Worm (Caenorhabditis elegans) whole organism, midembryonic: ENCODE results near the gene R09H10.7.
"Not testable (repeated sequence)": the region's sequence is repeated elsewhere in the genome, so short reads cannot be mapped to it uniquely, and the experiment has no call there.

Experiments
- T22C8.4 ChIP-seq: fragments of 200-800 bp; sonication (Bioruptor generic); IDR thresholded peaks from 2 replicates; pipeline ENCODE4 v1.3.6; 2022; ENCODE audit warnings: missing genetic modification characterization, missing compliant biosample characterization
- cog-1 ChIP-seq: sonication (generic microtip); optimal IDR thresholded peaks from 2 replicates; lab custom pipeline; 2016; ENCODE audit warnings: missing genetic modification characterization, missing compliant biosample characterization
- flt-1 ChIP-seq: fragments of 200-800 bp; sonication (Bioruptor generic); IDR thresholded peaks from 2 replicates; pipeline ENCODE4 v1.3.6; 2022; ENCODE audit warnings: missing genetic modification characterization, missing compliant biosample characterization
- klf-2 ChIP-seq: fragments of 200-800 bp; sonication (Bioruptor generic); conservative IDR thresholded peaks from 2 replicates; pipeline ENCODE4 v1.3.6; 2022; ENCODE audit warnings: missing genetic modification reagents, missing genetic modification characterization, missing compliant biosample characterization
- med-1 ChIP-seq: sonication (generic microtip); optimal IDR thresholded peaks from 2 replicates; lab custom pipeline; 2017; ENCODE audit warnings: missing genetic modification characterization, mild to moderate bottlenecking, missing compliant biosample characterization, antibody characterized with exemption, missing genetic modification reagents; ENCODE audit not compliant: insufficient read depth
- ref-1 ChIP-seq: fragments of 200-800 bp; sonication (Bioruptor generic); conservative IDR thresholded peaks from 2 replicates; pipeline ENCODE4 v1.3.6; 2022; ENCODE audit warnings: missing genetic modification reagents, missing genetic modification characterization, missing compliant biosample characterization
- tab-1 ChIP-seq: fragments of 200-800 bp; sonication (Bioruptor generic); IDR thresholded peaks from 2 replicates; pipeline ENCODE4 v1.3.6; 2022; ENCODE audit warnings: missing genetic modification characterization, missing compliant biosample characterization
- ztf-23 ChIP-seq: fragments of 200-800 bp; sonication (Bioruptor generic); IDR thresholded peaks from 2 replicates; pipeline ENCODE4 v1.3.6; 2022; ENCODE audit warnings: missing genetic modification reagents, missing genetic modification characterization, missing compliant biosample characterization
- ztf-29 ChIP-seq: fragments of 200-800 bp; sonication (Bioruptor generic); IDR thresholded peaks from 2 replicates; pipeline ENCODE4 v1.3.6; 2022; ENCODE audit warnings: missing genetic modification reagents, missing genetic modification characterization, missing compliant biosample characterization

R09H10.7 gene

ce11 chrIV:10614918-10615477 is 5.9 kb upstream of the R09H10.7 start, which contains the start of gene ptr-14:
Gene ptr-14, plus strand, starts transcription at chrIV:10615427.
- TF ChIP-seq klf-2 (GFP tag; lab: Robert Waterston, UW) = no peak
- TF ChIP-seq ztf-29 = no peak
- TF ChIP-seq ref-1 (GFP tag; lab: Robert Waterston, UW) = no peak

- TF ChIP-seq ref-1 (GFP tag; lab: Robert Waterston, UW) (no peak), flt-1 (GFP tag; lab: Robert Waterston, UW) (no peak), cog-1 (no peak), tab-1 (GFP tag; lab: Robert Waterston, UW) (no peak), ztf-23 (GFP tag; lab: Robert Waterston, UW) (no peak), med-1 (GFP tag; lab: Kevin White, UChicago) (no peak)
Measured at ce11 chrIV:10616366-10616765, 4.5 kb upstream of the R09H10.7 start.

ce11 chrIV:10617099-10617498 is 3.8 kb upstream of the R09H10.7 start:
- TF ChIP-seq T22C8.4 (GFP tag; lab: Robert Waterston, UW) = no peak
- no peak for TF ChIP-seq tab-1 (GFP tag; lab: Robert Waterston, UW)
- no peak for TF ChIP-seq cog-1
- TF ChIP-seq ref-1 (GFP tag; lab: Robert Waterston, UW) = no peak

- TF ChIP-seq klf-2 (GFP tag; lab: Robert Waterston, UW) (no peak), flt-1 (GFP tag; lab: Robert Waterston, UW) (no peak), tab-1 (GFP tag; lab: Robert Waterston, UW) (no peak), cog-1 (no peak), T22C8.4 (GFP tag; lab: Robert Waterston, UW) (no peak), ztf-23 (GFP tag; lab: Robert Waterston, UW) (no peak), med-1 (GFP tag; lab: Kevin White, UChicago) (no peak)
Measured at ce11 chrIV:10628724-10629123, 7.8 kb downstream of the R09H10.7 start, which contains the start of gene R09H10.5. Gene R09H10.5, minus strand, starts transcription at chrIV:10628829.

ce11 chrIV:10630953-10631554 is 10.1 kb downstream of the R09H10.7 start, which contains the start of gene F56C4.4:
Gene F56C4.4, minus strand, starts transcription at chrIV:10631267.
- no peak for TF ChIP-seq ref-1 (GFP tag; lab: Robert Waterston, UW)

ce11 chrIV:10636649-10637048 is 15.7 kb downstream of the R09H10.7 start, which contains the start of gene F56C4.1:
Gene F56C4.1, plus strand, starts transcription at chrIV:10636949.
- TF ChIP-seq cog-1 = no peak
- no peak for TF ChIP-seq ref-1 (GFP tag; lab: Robert Waterston, UW)
- no peak for TF ChIP-seq klf-2 (GFP tag; lab: Robert Waterston, UW)
- no peak for TF ChIP-seq med-1 (GFP tag; lab: Kevin White, UChicago)
- no peak for TF ChIP-seq T22C8.4 (GFP tag; lab: Robert Waterston, UW)
- TF ChIP-seq tab-1 (GFP tag; lab: Robert Waterston, UW) = no peak
- no peak for TF ChIP-seq flt-1 (GFP tag; lab: Robert Waterston, UW)
- no peak for TF ChIP-seq ztf-23 (GFP tag; lab: Robert Waterston, UW)
- no peak for TF ChIP-seq ztf-29

ce11 chrIV:10638977-10639376 is 18.1 kb downstream of the R09H10.7 start, which contains the start of gene F56C4.2:
Gene F56C4.2, plus strand, starts transcription at chrIV:10639277.
- TF ChIP-seq med-1 (GFP tag; lab: Kevin White, UChicago) (no peak), klf-2 (GFP tag; lab: Robert Waterston, UW) (no peak), ztf-23 (GFP tag; lab: Robert Waterston, UW) (no peak), ref-1 (GFP tag; lab: Robert Waterston, UW) (no peak), cog-1 (no peak), ztf-29 (no peak), flt-1 (GFP tag; lab: Robert Waterston, UW) (no peak), tab-1 (GFP tag; lab: Robert Waterston, UW) (no peak), T22C8.4 (GFP tag; lab: Robert Waterston, UW) (no peak)

- TF ChIP-seq ref-1 (GFP tag; lab: Robert Waterston, UW); klf-2 (GFP tag; lab: Robert Waterston, UW); ztf-29: not testable (repeated sequence)
Measured at ce11 chrIV:10654047-10654446, 33.1 kb downstream of the R09H10.7 start, which contains the start of gene glb-19. Gene glb-19, minus strand, starts transcription at chrIV:10654147.

- no peak for TF ChIP-seq cog-1
Measured at ce11 chrIV:10656770-10657323, 35.9 kb downstream of the R09H10.7 start, which contains the start of gene K08C7.1. Gene K08C7.1, plus strand, starts transcription at chrIV:10656812.

- TF ChIP-seq tab-1 (GFP tag; lab: Robert Waterston, UW) (peak; percentile 77), ztf-23 (GFP tag; lab: Robert Waterston, UW) (peak; percentile 60; the same call in 1 of the 2 replicates), ztf-29 (0 out of 2 replicates have a peak, but pooled peaks have one; percentile 16)
Measured at ce11 chrIV:10658366-10658765, 37.5 kb downstream of the R09H10.7 start.
